Worm (Caenorhabditis elegans) whole organism, L2 larva: ENCODE measurements around the gene srx-23.

Source experiments
- mab-5 ChIP-seq: fragments of 150-350 bp; optimal IDR thresholded peaks from 2 replicates; lab custom pipeline; 2014; ENCODE audit warnings: missing biosample characterization, missing genetic modification characterization
- mdl-1 ChIP-seq, 2 experiments: fragments of 150-350 bp in 1 of 2; sonication (generic microtip) in 1 of 2; optimal IDR thresholded peaks; 2 replicates each; lab custom pipeline; 2017; ENCODE audit warnings: missing biosample characterization in 2 of 2, missing genetic modification characterization in 2 of 2
- nhr-129 ChIP-seq: fragments of 150-350 bp; optimal IDR thresholded peaks from 2 replicates; lab custom pipeline; 2014; ENCODE audit warnings: missing biosample characterization, missing genetic modification characterization
- peb-1 ChIP-seq: fragments of 150-350 bp; optimal IDR thresholded peaks from 2 replicates; lab custom pipeline; 2014; ENCODE audit warnings: missing biosample characterization, missing genetic modification characterization
- unc-55 ChIP-seq: fragments of 150-350 bp; sonication (generic microtip); optimal IDR thresholded peaks from 3 replicates; lab custom pipeline; 2014; ENCODE audit warnings: missing biosample characterization, missing genetic modification reagents, missing genetic modification characterization

srx-23 gene

DNA sequence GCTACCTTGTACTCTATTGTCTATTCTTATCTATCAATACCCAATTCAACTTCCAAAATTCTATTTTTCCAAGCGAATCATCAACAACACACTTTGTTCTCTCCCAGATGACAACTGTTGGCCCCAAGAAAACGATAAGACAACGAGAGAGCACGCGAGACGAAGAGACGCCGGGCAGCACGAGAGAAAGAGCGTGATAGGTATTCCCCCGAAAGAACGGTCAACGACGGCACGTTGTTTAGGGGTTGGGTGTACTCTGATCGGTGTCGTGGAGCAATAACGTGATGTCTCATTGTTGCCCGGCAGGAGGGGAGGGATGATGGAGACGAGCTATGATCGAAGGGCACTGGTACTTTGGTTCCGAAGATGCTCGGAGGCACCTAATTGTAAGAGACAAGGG lies 49.2 kb downstream of the srx-23 start (continued):
- TF ChIP-seq nhr-129 (tag; lab: Kevin White, UChicago) (peak; percentile 96), peb-1 (tag; lab: Kevin White, UChicago) (no peak), mab-5 (peak; percentile 62), unc-55 (GFP tag; lab: Kevin White, UChicago) (no peak), mdl-1 (tag; optimal IDR thresholded peaks at IDR 0.05; lab: Kevin White, UChicago) (peak; percentile 97 to 98)
